Fruit fly (Drosophila melanogaster): ENCODE data around the gene CG7049.

dm6 chr3L:157674-158179, 18.3 kb downstream of the CG7049 start:
- TF ChIP-seq Hr83 (GFP tag; optimal IDR thresholded peaks at IDR 0.05; ENCODE audit: poor library complexity, severe bottlenecking) = no peak
- no peak for TF ChIP-seq Sp1 (GFP tag; optimal IDR thresholded peaks at IDR 0.05)
- TF ChIP-seq psq (GFP tag; optimal IDR thresholded peaks at IDR 0.05) = no peak
- TF ChIP-seq Abd-B (GFP tag; optimal IDR thresholded peaks at IDR 0.05) = no peak
- no peak for TF ChIP-seq GATAd (GFP tag; optimal IDR thresholded peaks at IDR 0.05)
- TF ChIP-seq CG9705 (GFP tag; optimal IDR thresholded peaks at IDR 0.05) = no peak
